Worm (Caenorhabditis elegans): ENCODE results near the gene unc-58.

The unc-58 gene

ce11 chrX:10132546-10133032 is 393 bp downstream of the unc-58 start:
- TF ChIP-seq scrt-1 (GFP tag; IDR thresholded peaks at IDR 0.05) (peak; percentile 89), flt-1 (GFP tag; IDR thresholded peaks at IDR 0.05) (peak; percentile 87), sea-1 (GFP tag; conservative IDR thresholded peaks at IDR 0.05) (peak; percentile 94), ceh-13 (GFP tag; optimal IDR thresholded peaks at IDR 0.05) (peak; percentile 72), tbx-11 (GFP tag; IDR thresholded peaks at IDR 0.05) (peak; percentile 89), F13C5.2 (tag; optimal IDR thresholded peaks at IDR 0.05) (peak; percentile 68), ceh-36 (tag; optimal IDR thresholded peaks at IDR 0.05) (peak; percentile 79), aly-1 (tag; optimal IDR thresholded peaks at IDR 0.05) (peak; percentile 88), hnd-1 (tag; optimal IDR thresholded peaks at IDR 0.05) (peak; percentile 76), hmbx-1 (tag; optimal IDR thresholded peaks at IDR 0.05) (peak; percentile 53), hmg-4 (GFP tag; optimal IDR thresholded peaks at IDR 0.05) (peak; percentile 81), pes-1 (GFP tag; IDR thresholded peaks at IDR 0.05) (peak; percentile 92), tbx-37 (GFP tag; conservative IDR thresholded peaks at IDR 0.05) (peak; percentile 86), ets-7 (tag; optimal IDR thresholded peaks at IDR 0.05) (peak; percentile 14), B0310.2 (tag; optimal IDR thresholded peaks at IDR 0.05) (peak; percentile 62)

- TF ChIP-seq hmg-4 (GFP tag; optimal IDR thresholded peaks at IDR 0.05) (no peak), tbx-37 (GFP tag; conservative IDR thresholded peaks at IDR 0.05) (no peak), tbx-11 (GFP tag; IDR thresholded peaks at IDR 0.05) (no peak), ets-7 (tag; optimal IDR thresholded peaks at IDR 0.05) (no peak), pes-1 (GFP tag; IDR thresholded peaks at IDR 0.05) (no peak), aly-1 (tag; optimal IDR thresholded peaks at IDR 0.05) (no peak), flt-1 (GFP tag; IDR thresholded peaks at IDR 0.05) (no peak), ama-1 (optimal IDR thresholded peaks at IDR 0.05) (no peak), ceh-36 (tag; optimal IDR thresholded peaks at IDR 0.05) (no peak), ceh-13 (GFP tag; optimal IDR thresholded peaks at IDR 0.05) (no peak), B0310.2 (tag; optimal IDR thresholded peaks at IDR 0.05) (no peak), sea-1 (GFP tag; conservative IDR thresholded peaks at IDR 0.05) (no peak)
Measured at ce11 chrX:10130159-10130558, 2.8 kb downstream of the unc-58 start.

ce11 chrX:10124338-10124737 is 8.6 kb downstream of the unc-58 start:
- no peak for TF ChIP-seq sea-1 (GFP tag; conservative IDR thresholded peaks at IDR 0.05)
- TF ChIP-seq tbx-37 (GFP tag; conservative IDR thresholded peaks at IDR 0.05), result no peak
- no peak for TF ChIP-seq flt-1 (GFP tag; IDR thresholded peaks at IDR 0.05)
- TF ChIP-seq aly-1 (tag; optimal IDR thresholded peaks at IDR 0.05), result no peak
- no peak for TF ChIP-seq pes-1 (GFP tag; IDR thresholded peaks at IDR 0.05)
- TF ChIP-seq tra-4 (tag; optimal IDR thresholded peaks at IDR 0.05), result no peak
- no peak for TF ChIP-seq tbx-11 (GFP tag; IDR thresholded peaks at IDR 0.05)
- no peak for TF ChIP-seq hmg-4 (GFP tag; optimal IDR thresholded peaks at IDR 0.05)

- no peak for TF ChIP-seq hmg-4 (GFP tag; optimal IDR thresholded peaks at IDR 0.05)
- TF ChIP-seq ets-7 (tag; optimal IDR thresholded peaks at IDR 0.05), result no peak
- TF ChIP-seq F13C5.2 (tag; optimal IDR thresholded peaks at IDR 0.05), result no peak
- TF ChIP-seq tbx-11 (GFP tag; IDR thresholded peaks at IDR 0.05), result no peak
- TF ChIP-seq sea-1 (GFP tag; conservative IDR thresholded peaks at IDR 0.05), result no peak
- TF ChIP-seq ama-1 (optimal IDR thresholded peaks at IDR 0.05), result no peak
- TF ChIP-seq B0310.2 (tag; optimal IDR thresholded peaks at IDR 0.05), result no peak
- no peak for TF ChIP-seq pes-1 (GFP tag; IDR thresholded peaks at IDR 0.05)
- no peak for TF ChIP-seq aly-1 (tag; optimal IDR thresholded peaks at IDR 0.05)
- TF ChIP-seq hnd-1 (tag; optimal IDR thresholded peaks at IDR 0.05), result no peak
- TF ChIP-seq flt-1 (GFP tag; IDR thresholded peaks at IDR 0.05), result no peak
- no peak for TF ChIP-seq hmbx-1 (tag; optimal IDR thresholded peaks at IDR 0.05)
Measured at ce11 chrX:10123015-10123414, 10.0 kb downstream of the unc-58 start.

ce11 chrX:10113677-10114076 is 19.3 kb downstream of the unc-58 start:
- no peak for TF ChIP-seq scrt-1 (GFP tag; IDR thresholded peaks at IDR 0.05)
- TF ChIP-seq tbx-37 (GFP tag; conservative IDR thresholded peaks at IDR 0.05), result no peak
- no peak for TF ChIP-seq tbx-11 (GFP tag; IDR thresholded peaks at IDR 0.05)
- no peak for TF ChIP-seq F13C5.2 (tag; optimal IDR thresholded peaks at IDR 0.05)
- no peak for TF ChIP-seq B0310.2 (tag; optimal IDR thresholded peaks at IDR 0.05)
- TF ChIP-seq pes-1 (GFP tag; IDR thresholded peaks at IDR 0.05), result no peak
- TF ChIP-seq tra-4 (tag; optimal IDR thresholded peaks at IDR 0.05), result no peak
- TF ChIP-seq ets-7 (tag; optimal IDR thresholded peaks at IDR 0.05), result no peak
- no peak for TF ChIP-seq ceh-13 (GFP tag; optimal IDR thresholded peaks at IDR 0.05)
- TF ChIP-seq flt-1 (GFP tag; IDR thresholded peaks at IDR 0.05), result no peak
- no peak for TF ChIP-seq hmbx-1 (tag; optimal IDR thresholded peaks at IDR 0.05)
- TF ChIP-seq hnd-1 (tag; optimal IDR thresholded peaks at IDR 0.05), result no peak
- TF ChIP-seq aly-1 (tag; optimal IDR thresholded peaks at IDR 0.05), result no peak
- no peak for TF ChIP-seq ama-1 (optimal IDR thresholded peaks at IDR 0.05)
- TF ChIP-seq hmg-4 (GFP tag; optimal IDR thresholded peaks at IDR 0.05), result no peak
- no peak for TF ChIP-seq sea-1 (GFP tag; conservative IDR thresholded peaks at IDR 0.05)
- TF ChIP-seq ceh-36 (tag; optimal IDR thresholded peaks at IDR 0.05), result no peak

DNA sequence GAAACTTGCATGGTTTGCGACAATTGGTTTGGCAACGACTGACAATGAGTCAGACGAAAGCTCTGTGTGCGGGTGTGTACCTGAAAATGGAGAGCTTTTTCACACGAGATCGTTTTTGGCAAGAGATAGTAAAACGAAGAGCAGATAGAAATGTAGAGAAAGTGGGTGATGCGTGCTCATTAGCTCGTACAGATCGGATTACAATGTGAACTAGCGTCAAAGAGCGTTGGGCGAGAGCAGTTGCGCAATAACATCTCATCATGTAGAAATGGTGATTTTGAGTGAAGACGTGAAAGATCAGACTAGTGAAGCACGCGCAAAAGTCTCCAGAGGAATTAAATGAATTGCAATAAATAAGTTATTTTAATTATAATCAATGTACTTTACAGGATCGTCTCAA is 37.8 kb downstream of the unc-58 start, which contains the start of gene flp-2:
Gene flp-2 (minus strand): TSS at position 101 of the 400 bp plus-strand sequence.
- no peak for TF ChIP-seq sea-1 (GFP tag; conservative IDR thresholded peaks at IDR 0.05)
- no peak for TF ChIP-seq aly-1 (tag; optimal IDR thresholded peaks at IDR 0.05)
- TF ChIP-seq pes-1 (GFP tag; IDR thresholded peaks at IDR 0.05), result no peak
- TF ChIP-seq ceh-13 (GFP tag; optimal IDR thresholded peaks at IDR 0.05), result no peak
- no peak for TF ChIP-seq hmg-4 (GFP tag; optimal IDR thresholded peaks at IDR 0.05)
- no peak for TF ChIP-seq tra-4 (tag; optimal IDR thresholded peaks at IDR 0.05)
- no peak for TF ChIP-seq tbx-11 (GFP tag; IDR thresholded peaks at IDR 0.05)
- no peak for TF ChIP-seq scrt-1 (GFP tag; IDR thresholded peaks at IDR 0.05)
- TF ChIP-seq hmbx-1 (tag; optimal IDR thresholded peaks at IDR 0.05), result no peak

DNA sequence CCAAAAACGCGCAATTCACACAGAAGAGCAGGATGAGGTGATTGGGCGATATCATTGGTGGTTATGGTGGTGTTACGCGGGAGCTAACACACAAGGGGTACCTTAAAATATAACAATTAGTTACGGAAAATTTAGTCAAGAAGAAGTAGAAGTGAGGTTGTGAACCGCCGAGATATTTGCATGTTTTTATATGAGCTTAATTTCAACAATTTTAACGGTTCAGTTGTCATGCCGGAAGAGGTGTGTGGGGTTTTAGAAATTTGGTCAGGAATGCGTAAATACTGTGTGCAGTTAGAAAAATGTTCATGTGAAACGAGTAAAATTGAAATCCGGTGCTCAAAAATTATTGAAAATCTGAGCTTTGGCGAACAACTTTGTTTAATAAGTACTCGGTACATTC is 40.1 kb downstream of the unc-58 start, which contains the start of gene flp-3:
Gene flp-3 (minus strand): TSS at position 101 of the 400 bp plus-strand sequence.
- TF ChIP-seq aly-1 (tag; optimal IDR thresholded peaks at IDR 0.05) (no peak), scrt-1 (GFP tag; IDR thresholded peaks at IDR 0.05) (no peak), hmg-4 (GFP tag; optimal IDR thresholded peaks at IDR 0.05) (no peak), hmbx-1 (tag; optimal IDR thresholded peaks at IDR 0.05) (no peak), ama-1 (optimal IDR thresholded peaks at IDR 0.05) (no peak), ceh-36 (tag; optimal IDR thresholded peaks at IDR 0.05) (no peak), tbx-11 (GFP tag; IDR thresholded peaks at IDR 0.05) (no peak)
